Worm (Caenorhabditis elegans) whole organism, young adult: ENCODE results near the gene B0410.3.
A peak's percentile ranks its signal among the peaks of the same experiment; 100 is the strongest.

Source experiments
- D2030.7 ChIP-seq: fragments of 200-800 bp; sonication (Bioruptor generic); IDR thresholded peaks from 2 replicates; pipeline ENCODE4 v1.3.6; 2022; ENCODE audit warnings: missing genetic modification reagents, missing genetic modification characterization, missing compliant biosample characterization
- F52B5.7 ChIP-seq: sonication (generic microtip); optimal IDR thresholded peaks from 2 replicates; lab custom pipeline; 2016; ENCODE audit warnings: mild to moderate bottlenecking, missing genetic modification characterization, missing compliant biosample characterization
- Y79H2A.3 ChIP-seq: fragments of 200-800 bp; sonication (Bioruptor generic); conservative IDR thresholded peaks from 2 replicates; pipeline ENCODE4 v1.3.6; 2022; ENCODE audit warnings: missing genetic modification reagents, missing genetic modification characterization, missing compliant biosample characterization
- cebp-1 ChIP-seq, 2 experiments: fragments of 200-800 bp in 1 of 2; sonication (Bioruptor generic) in 1 of 2; sonication (generic microtip) in 1 of 2; IDR thresholded peaks in 1 of 2; optimal IDR thresholded peaks in 1 of 2; 2 replicates each; pipeline versions ENCODE4 v1.3.6 to Lab custom; 2017 to 2022; ENCODE audit warnings: missing compliant biosample characterization in 2 of 2, missing genetic modification characterization in 2 of 2, mild to moderate bottlenecking in 1 of 2, missing genetic modification reagents in 1 of 2, moderate library complexity in 1 of 2
- dox-1 ChIP-seq: fragments of 200-800 bp; sonication (Bioruptor generic); IDR thresholded peaks from 2 replicates; pipeline ENCODE4 v1.3.6; 2022; ENCODE audit warnings: missing genetic modification reagents, missing genetic modification characterization, missing compliant biosample characterization
- efl-1 ChIP-seq: fragments of 150-350 bp; optimal IDR thresholded peaks from 2 replicates; lab custom pipeline; 2014; ENCODE audit warnings: missing biosample characterization, missing genetic modification reagents, missing genetic modification characterization
- egl-44 ChIP-seq: fragments of 200-800 bp; sonication (Bioruptor generic); IDR thresholded peaks from 2 replicates; pipeline ENCODE4 v1.3.6; 2022; ENCODE audit warnings: missing genetic modification reagents, missing genetic modification characterization, missing compliant biosample characterization
- egrh-3 ChIP-seq: fragments of 200-800 bp; sonication (Bioruptor generic); IDR thresholded peaks from 2 replicates; pipeline ENCODE4 v1.3.6; 2022; ENCODE audit warnings: missing genetic modification reagents, missing genetic modification characterization, missing compliant biosample characterization
- hlh-26 ChIP-seq: fragments of 200-800 bp; sonication (Bioruptor generic); conservative IDR thresholded peaks from 2 replicates; pipeline ENCODE4 v1.3.6; 2022; ENCODE audit warnings: missing genetic modification reagents, missing genetic modification characterization, missing compliant biosample characterization
- lin-35 ChIP-seq, 3 experiments: fragments of 150-350 bp in 2 of 3; sonication (generic microtip) in 1 of 3; optimal IDR thresholded peaks; 2 replicates each; lab custom pipeline; 2014 to 2018; ENCODE audit warnings: missing biosample characterization in 3 of 3, missing genetic modification characterization in 3 of 3, missing genetic modification reagents in 3 of 3
- mcd-1 ChIP-seq: fragments of 200-800 bp; sonication (Bioruptor generic); IDR thresholded peaks from 2 replicates; pipeline ENCODE4 v1.3.6; 2022; ENCODE audit warnings: missing genetic modification reagents, missing genetic modification characterization, missing compliant biosample characterization
- nfya-1 ChIP-seq: sonication (generic microtip); optimal IDR thresholded peaks from 2 replicates; lab custom pipeline; 2017; ENCODE audit warnings: antibody characterized with exemption, missing compliant biosample characterization, missing genetic modification characterization, borderline replicate concordance; ENCODE audit not compliant: insufficient read depth
- nfya-2 ChIP-seq: fragments of 200-800 bp; sonication (Bioruptor generic); IDR thresholded peaks from 2 replicates; pipeline ENCODE4 v1.3.6; 2022; ENCODE audit warnings: missing genetic modification reagents, missing genetic modification characterization, missing compliant biosample characterization
- nfyb-1 ChIP-seq: fragments of 200-800 bp; sonication (Bioruptor generic); IDR thresholded peaks from 2 replicates; pipeline ENCODE4 v1.3.6; 2022; ENCODE audit warnings: missing genetic modification reagents, missing genetic modification characterization, missing compliant biosample characterization
- nhr-80 ChIP-seq: sonication (generic microtip); optimal IDR thresholded peaks from 2 replicates; lab custom pipeline; 2016; ENCODE audit warnings: missing genetic modification characterization, missing compliant biosample characterization
- sea-2 ChIP-seq: fragments of 200-800 bp; sonication (Bioruptor generic); IDR thresholded peaks from 2 replicates; pipeline ENCODE4 v1.3.6; 2022; ENCODE audit warnings: missing genetic modification characterization, missing compliant biosample characterization
- snpc-4 ChIP-seq, 5 experiments: fragments of 150-350 bp in 1 of 5; sonication (generic microtip) in 4 of 5; optimal IDR thresholded peaks; 2 replicates each; lab custom pipeline; 2014 to 2018; ENCODE audit warnings: missing genetic modification characterization in 5 of 5, missing biosample characterization in 3 of 5, antibody characterized with exemption in 2 of 5, mild to moderate bottlenecking in 2 of 5, missing compliant biosample characterization in 2 of 5, missing genotype in 2 of 5, moderate library complexity in 2 of 5, missing genetic modification reagents in 1 of 5
- zfh-2 ChIP-seq: fragments of 200-800 bp; sonication (Bioruptor generic); conservative IDR thresholded peaks from 2 replicates; pipeline ENCODE4 v1.3.6; 2022; ENCODE audit warnings: missing genetic modification reagents, missing genetic modification characterization, missing compliant biosample characterization
- zim-3 ChIP-seq: sonication (generic microtip); optimal IDR thresholded peaks from 2 replicates; lab custom pipeline; 2017; ENCODE audit warnings: mild to moderate bottlenecking, missing genetic modification characterization, moderate library complexity, missing compliant biosample characterization

The B0410.3 gene

ce11 chrX:2909227-2909626, 17.9 kb upstream of the B0410.3 start, which contains the start of gene nmy-1:
TSS of gene nmy-1 (plus strand) at chrX:2909527.
- TF ChIP-seq egl-44, result no peak
- TF ChIP-seq zim-3 (tag; lab: Kevin White, UChicago), result no peak
- TF ChIP-seq nfya-2 (GFP tag; lab: Robert Waterston, UW), result no peak
- TF ChIP-seq zfh-2 (GFP tag; lab: Robert Waterston, UW), result peak; percentile 56; the same call in 1 of the 2 replicates
- TF ChIP-seq lin-35 (GFP tag; optimal IDR thresholded peaks at IDR 0.05; lab: Kevin White, UChicago), result no peak

ce11 chrX:2907296-2907873, 16.1 kb upstream of the B0410.3 start:
- TF ChIP-seq zfh-2 (GFP tag; lab: Robert Waterston, UW) (peak; percentile 90), egrh-3 (GFP tag; lab: Robert Waterston, UW) (peak; percentile 74; the same call in 1 of the 2 replicates), dox-1 (0 out of 2 replicates have a peak, but pooled peaks have one; percentile 15), efl-1 (GFP tag; lab: Kevin White, UChicago) (no peak)

- TF ChIP-seq Y79H2A.3 (GFP tag; lab: Robert Waterston, UW), result no peak
- TF ChIP-seq nhr-80 (tag; lab: Kevin White, UChicago), result peak; percentile 77
- TF ChIP-seq, all 124 proteins: peak for 1
These were observed 14.9 kb upstream of the B0410.3 start for ce11 chrX:2906062-2906732.

DNA sequence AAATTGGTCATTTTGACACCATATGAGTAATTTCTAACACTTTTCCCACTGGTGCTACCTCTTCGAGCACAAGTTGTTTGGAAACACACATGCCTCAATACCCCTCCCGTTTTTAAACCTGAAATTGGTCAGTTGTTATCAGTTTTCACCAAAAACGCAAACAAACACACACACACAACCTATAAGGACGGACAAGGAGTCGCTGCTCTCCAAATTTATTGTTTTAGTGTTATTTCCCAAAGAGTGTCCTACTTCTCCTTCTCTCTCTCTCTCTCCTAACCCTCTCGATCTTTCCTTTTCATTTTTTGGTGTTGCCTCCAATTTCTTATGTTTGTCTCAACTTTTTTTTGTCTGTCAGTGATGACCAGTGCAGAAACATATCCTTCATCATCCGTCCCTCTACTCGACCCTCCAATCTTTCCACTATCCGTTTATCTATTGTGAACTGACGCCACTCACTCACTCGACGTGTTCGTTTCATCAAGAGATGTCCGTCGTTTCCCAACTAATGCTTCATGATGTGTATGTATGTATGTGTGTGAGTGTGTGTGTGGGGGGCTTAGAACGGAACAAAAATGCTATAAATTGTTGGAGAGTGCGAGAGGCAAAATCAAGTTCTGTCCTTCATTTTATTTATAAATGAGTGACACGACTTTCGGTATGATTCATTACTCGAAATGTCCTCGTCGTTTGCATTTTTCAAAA, 12.6 kb upstream of the B0410.3 start:
- TF ChIP-seq snpc-4 (GFP tag; optimal IDR thresholded peaks at IDR 0.05; lab: Kevin White, UChicago) (no peak), snpc-4 (tag; optimal IDR thresholded peaks at IDR 0.05; lab: Kevin White, UChicago) (no peak), cebp-1 (GFP tag; IDR thresholded peaks at IDR 0.05; lab: Robert Waterston, UW) (no peak), cebp-1 (tag; optimal IDR thresholded peaks at IDR 0.05; lab: Kevin White, UChicago) (peak; percentile 1), F52B5.7 (no peak), nhr-80 (tag; lab: Kevin White, UChicago) (peak; percentile 56)

DNA sequence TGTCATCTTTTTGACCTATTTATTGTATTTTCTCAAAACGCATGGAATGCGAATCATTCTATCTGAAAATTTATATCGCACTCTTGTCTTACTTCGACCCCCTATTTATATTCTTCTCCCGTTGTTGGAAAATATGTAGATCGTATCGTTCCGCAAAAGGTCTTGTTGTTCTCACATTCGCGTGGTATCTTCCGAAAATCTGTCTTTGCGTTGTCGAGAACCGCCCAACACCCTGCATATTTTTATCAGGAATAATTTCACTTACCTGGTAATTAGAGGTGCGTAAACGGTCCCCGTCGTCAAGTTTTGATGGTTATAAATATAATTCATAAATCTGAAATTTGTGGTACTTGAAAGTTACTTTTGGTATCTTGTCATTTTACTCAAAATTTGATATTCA, 11.6 kb upstream of the B0410.3 start:
- TF ChIP-seq hlh-26 (GFP tag; lab: Robert Waterston, UW) (no peak), nfya-1 (tag; lab: Kevin White, UChicago) (no peak), egl-44 (no peak)

ce11 chrX:2900897-2901496, 9.7 kb upstream of the B0410.3 start:
- no peak for TF ChIP-seq cebp-1 (GFP tag; IDR thresholded peaks at IDR 0.05; lab: Robert Waterston, UW)
- TF ChIP-seq cebp-1 (tag; optimal IDR thresholded peaks at IDR 0.05; lab: Kevin White, UChicago), result no peak
- no peak for TF ChIP-seq mcd-1
- TF ChIP-seq nfyb-1 (GFP tag; lab: Robert Waterston, UW), result 0 out of 2 replicates have a peak, but pooled peaks have one; percentile 21
- no peak for TF ChIP-seq D2030.7 (GFP tag; lab: Robert Waterston, UW)

ce11 chrX:2898256-2898655, 7.0 kb upstream of the B0410.3 start, which contains the start of gene F52B10.3:
TSS of gene F52B10.3 (minus strand) at chrX:2898356.
- TF ChIP-seq cebp-1 (GFP tag; IDR thresholded peaks at IDR 0.05; lab: Robert Waterston, UW) (no peak), cebp-1 (tag; optimal IDR thresholded peaks at IDR 0.05; lab: Kevin White, UChicago) (peak; percentile 40), sea-2 (no peak)
